Worm (Caenorhabditis elegans): ENCODE results near the gene perm-4.

The perm-4 gene

ce11 chrIV:1123357-1123756 is 1.6 kb downstream of the perm-4 start:
- TF ChIP-seq him-1 (tag; optimal IDR thresholded peaks at IDR 0.05): no peak
- no peak for TF ChIP-seq dao-5 (tag; optimal IDR thresholded peaks at IDR 0.05)
- no peak for TF ChIP-seq W03F9.2 (tag; optimal IDR thresholded peaks at IDR 0.05)

- TF ChIP-seq dao-5 (tag; optimal IDR thresholded peaks at IDR 0.05) (no peak), W03F9.2 (tag; optimal IDR thresholded peaks at IDR 0.05) (no peak), him-1 (tag; optimal IDR thresholded peaks at IDR 0.05) (no peak)
Observed at ce11 chrIV:1121511-1121910, 3.4 kb downstream of the perm-4 start.

ce11 chrIV:1120865-1121264 is 4.0 kb downstream of the perm-4 start:
- TF ChIP-seq dao-5 (tag; optimal IDR thresholded peaks at IDR 0.05): no peak
- TF ChIP-seq W03F9.2 (tag; optimal IDR thresholded peaks at IDR 0.05): no peak
- no peak for TF ChIP-seq him-1 (tag; optimal IDR thresholded peaks at IDR 0.05)

- TF ChIP-seq dao-5 (tag; optimal IDR thresholded peaks at IDR 0.05) (no peak), him-1 (tag; optimal IDR thresholded peaks at IDR 0.05) (no peak), W03F9.2 (tag; optimal IDR thresholded peaks at IDR 0.05) (no peak)
Observed at ce11 chrIV:1118566-1118965, 6.3 kb downstream of the perm-4 start, which contains the start of gene srx-13. Gene srx-13, minus strand, starts transcription at chrIV:1118666.

ce11 chrIV:1113638-1114037 is 11.3 kb downstream of the perm-4 start, which contains the start of gene srx-14:
Gene srx-14, minus strand, starts transcription at chrIV:1113738.
- TF ChIP-seq W03F9.2 (tag; optimal IDR thresholded peaks at IDR 0.05) (no peak), him-1 (tag; optimal IDR thresholded peaks at IDR 0.05) (no peak), dao-5 (tag; optimal IDR thresholded peaks at IDR 0.05) (no peak)

ce11 chrIV:1110999-1111398 is 13.9 kb downstream of the perm-4 start:
- no peak for TF ChIP-seq W03F9.2 (tag; optimal IDR thresholded peaks at IDR 0.05)
- no peak for TF ChIP-seq him-1 (tag; optimal IDR thresholded peaks at IDR 0.05)
- TF ChIP-seq dao-5 (tag; optimal IDR thresholded peaks at IDR 0.05): no peak

ce11 chrIV:1108030-1108429 is 16.9 kb downstream of the perm-4 start:
- TF ChIP-seq him-1 (tag; optimal IDR thresholded peaks at IDR 0.05) (no peak), dao-5 (tag; optimal IDR thresholded peaks at IDR 0.05) (no peak), W03F9.2 (tag; optimal IDR thresholded peaks at IDR 0.05) (no peak)

- no peak for TF ChIP-seq dao-5 (tag; optimal IDR thresholded peaks at IDR 0.05)
- TF ChIP-seq W03F9.2 (tag; optimal IDR thresholded peaks at IDR 0.05): no peak
Observed at ce11 chrIV:1107190-1107589, 17.7 kb downstream of the perm-4 start, which contains the start of gene ost-1. Gene ost-1, plus strand, starts transcription at chrIV:1107396.

ce11 chrIV:1105999-1106398 is 18.9 kb downstream of the perm-4 start:
- TF ChIP-seq him-1 (tag; optimal IDR thresholded peaks at IDR 0.05) (no peak), dao-5 (tag; optimal IDR thresholded peaks at IDR 0.05) (no peak), W03F9.2 (tag; optimal IDR thresholded peaks at IDR 0.05) (no peak)

- no peak for TF ChIP-seq dao-5 (tag; optimal IDR thresholded peaks at IDR 0.05)
- TF ChIP-seq him-1 (tag; optimal IDR thresholded peaks at IDR 0.05): no peak
- no peak for TF ChIP-seq W03F9.2 (tag; optimal IDR thresholded peaks at IDR 0.05)
Observed at ce11 chrIV:1105104-1105503, 19.8 kb downstream of the perm-4 start.

- TF ChIP-seq dao-5 (tag; optimal IDR thresholded peaks at IDR 0.05): no peak
- no peak for TF ChIP-seq W03F9.2 (tag; optimal IDR thresholded peaks at IDR 0.05)
- TF ChIP-seq him-1 (tag; optimal IDR thresholded peaks at IDR 0.05): no peak
Observed at ce11 chrIV:1104518-1104917, 20.4 kb downstream of the perm-4 start, which contains the start of the genes C44B12.9 and C44B12.3. Gene C44B12.9, minus strand, starts transcription at chrIV:1104618. Gene C44B12.3, plus strand, starts transcription at chrIV:1104766.

ce11 chrIV:1097153-1097552 is 27.8 kb downstream of the perm-4 start, which contains the start of gene cox-18:
Gene cox-18, plus strand, starts transcription at chrIV:1097453.
- TF ChIP-seq W03F9.2 (tag; optimal IDR thresholded peaks at IDR 0.05) (no peak), him-1 (tag; optimal IDR thresholded peaks at IDR 0.05) (no peak), dao-5 (tag; optimal IDR thresholded peaks at IDR 0.05) (no peak)

ce11 chrIV:1096154-1096553 is 28.8 kb downstream of the perm-4 start:
- TF ChIP-seq W03F9.2 (tag; optimal IDR thresholded peaks at IDR 0.05): no peak
- TF ChIP-seq dao-5 (tag; optimal IDR thresholded peaks at IDR 0.05): no peak
- no peak for TF ChIP-seq him-1 (tag; optimal IDR thresholded peaks at IDR 0.05)

ce11 chrIV:1093870-1094564 is 30.9 kb downstream of the perm-4 start, which contains the start of the genes cct-8 and Y55F3AR.2:
Gene cct-8, minus strand, starts transcription at chrIV:1093920.
Gene Y55F3AR.2, plus strand, starts transcription at chrIV:1094541.
- TF ChIP-seq him-1 (tag; optimal IDR thresholded peaks at IDR 0.05) (peak; percentile 94), dao-5 (tag; optimal IDR thresholded peaks at IDR 0.05) (no peak), W03F9.2 (tag; optimal IDR thresholded peaks at IDR 0.05) (peak; percentile 97)

ce11 chrIV:1086913-1087312 is 38.0 kb downstream of the perm-4 start, which contains the start of gene csn-4:
Gene csn-4, minus strand, starts transcription at chrIV:1087013.
- TF ChIP-seq dao-5 (tag; optimal IDR thresholded peaks at IDR 0.05): no peak
- TF ChIP-seq him-1 (tag; optimal IDR thresholded peaks at IDR 0.05): no peak
- no peak for TF ChIP-seq W03F9.2 (tag; optimal IDR thresholded peaks at IDR 0.05)

Measured in whole organism, L4/young adult.